Worm (Caenorhabditis elegans) whole organism, L2 larva: ENCODE data around the gene crm-1.

Experiments used
- alr-1 ChIP-seq: fragments of 150-350 bp; optimal IDR thresholded peaks from 2 replicates; lab custom pipeline; 2014; ENCODE audit warnings: missing biosample characterization, missing genetic modification characterization
- ama-1 ChIP-seq: fragments of 150-350 bp; optimal IDR thresholded peaks from 2 replicates; lab custom pipeline; 2018; ENCODE audit warnings: inconsistent platforms
- ceh-82 ChIP-seq: fragments of 150-350 bp; optimal IDR thresholded peaks from 2 replicates; lab custom pipeline; 2014; ENCODE audit warnings: missing biosample characterization, missing genetic modification characterization
- fos-1 ChIP-seq: fragments of 150-350 bp; optimal IDR thresholded peaks from 2 replicates; lab custom pipeline; 2014; ENCODE audit warnings: missing biosample characterization, missing genetic modification characterization
- nhr-21 ChIP-seq: fragments of 150-350 bp; optimal IDR thresholded peaks from 2 replicates; lab custom pipeline; 2014; ENCODE audit warnings: missing biosample characterization, missing genetic modification characterization
- nhr-23 ChIP-seq: fragments of 150-350 bp; optimal IDR thresholded peaks from 2 replicates; lab custom pipeline; 2014; ENCODE audit warnings: missing biosample characterization, missing genetic modification reagents, missing genetic modification characterization
- nhr-25 ChIP-seq: fragments of 150-350 bp; sonication (generic microtip); optimal IDR thresholded peaks from 3 replicates; lab custom pipeline; 2014; ENCODE audit warnings: missing biosample characterization, missing genetic modification characterization
- unc-39 ChIP-seq: fragments of 150-350 bp; optimal IDR thresholded peaks from 2 replicates; lab custom pipeline; 2014; ENCODE audit warnings: missing biosample characterization, missing genetic modification characterization
- ztf-4 ChIP-seq: fragments of 150-350 bp; optimal IDR thresholded peaks from 2 replicates; lab custom pipeline; 2014; ENCODE audit warnings: missing biosample characterization, missing genetic modification characterization

ce11 chrV:10357467-10357953 is 25.6 kb upstream of the crm-1 start, which contains the start of gene ceeh-2:
- TF ChIP-seq unc-39 (tag; lab: Kevin White, UChicago) = no peak
- TF ChIP-seq ama-1 (lab: Kevin White, UChicago) = no peak
- TF ChIP-seq ztf-4 (tag; lab: Kevin White, UChicago) = no peak
- no peak for TF ChIP-seq alr-1 (tag; lab: Kevin White, UChicago)
- TF ChIP-seq nhr-23 = no peak
- TF ChIP-seq ceh-82 = no peak
- peak; percentile 6 for TF ChIP-seq fos-1 (tag; lab: Kevin White, UChicago)
- no peak for TF ChIP-seq nhr-21 (tag; lab: Kevin White, UChicago)
- TF ChIP-seq nhr-25 (tag; lab: Kevin White, UChicago) = no peak
